Worm (Caenorhabditis elegans) whole organism, L4/young adult: ENCODE results near the gene F02D8.4.

ENCODE experiments used
- W03F9.2 ChIP-seq: fragments of 150-350 bp; optimal IDR thresholded peaks from 2 replicates; lab custom pipeline; 2014; ENCODE audit warnings: missing biosample characterization, missing genetic modification characterization
- dao-5 ChIP-seq: sonication (generic microtip); optimal IDR thresholded peaks from 2 replicates; lab custom pipeline; 2016; ENCODE audit warnings: missing genotype, missing genetic modification characterization, moderate library complexity, missing compliant biosample characterization
- him-1 ChIP-seq: sonication (generic microtip); optimal IDR thresholded peaks from 2 replicates; lab custom pipeline; 2016; ENCODE audit warnings: missing genotype, missing genetic modification reagents, missing genetic modification characterization, missing compliant biosample characterization

ce11 chrV:14991489-14991888, 6.8 kb downstream of the F02D8.4 start:
- no peak for TF ChIP-seq him-1 (tag; lab: Kevin White, UChicago)
- TF ChIP-seq W03F9.2 (tag; lab: Kevin White, UChicago) = no peak
- TF ChIP-seq dao-5 (tag; lab: Kevin White, UChicago) = no peak
